Worm (Caenorhabditis elegans): ENCODE results near the gene T28A8.2.

ce11 chrIII:13535735-13536390 is 40.4 kb upstream of the T28A8.2 start:
- no peak for TF ChIP-seq ama-1 (optimal IDR thresholded peaks at IDR 0.05)
- no peak for TF ChIP-seq tra-4 (tag; optimal IDR thresholded peaks at IDR 0.05)
- no peak for TF ChIP-seq ceh-36 (tag; optimal IDR thresholded peaks at IDR 0.05)
- TF ChIP-seq aly-1 (tag; optimal IDR thresholded peaks at IDR 0.05), result no peak
